Worm (Caenorhabditis elegans) whole organism, L2 larva: Measurements from ENCODE around the gene anoh-2.

Source experiments
- aly-2 ChIP-seq: fragments of 150-350 bp; optimal IDR thresholded peaks from 2 replicates; lab custom pipeline; 2014; ENCODE audit warnings: missing biosample characterization, missing genetic modification characterization
- nhr-12 ChIP-seq: fragments of 150-350 bp; optimal IDR thresholded peaks from 2 replicates; lab custom pipeline; 2014; ENCODE audit warnings: missing biosample characterization, missing genetic modification characterization
- nhr-21 ChIP-seq: fragments of 150-350 bp; optimal IDR thresholded peaks from 2 replicates; lab custom pipeline; 2014; ENCODE audit warnings: missing biosample characterization, missing genetic modification characterization
- nhr-25 ChIP-seq: fragments of 150-350 bp; sonication (generic microtip); optimal IDR thresholded peaks from 3 replicates; lab custom pipeline; 2014; ENCODE audit warnings: missing biosample characterization, missing genetic modification characterization
- skn-1 ChIP-seq: sonication (generic microtip); optimal IDR thresholded peaks from 2 replicates; lab custom pipeline; 2017; ENCODE audit warnings: missing biosample characterization, missing genetic modification characterization
- snpc-4 ChIP-seq: fragments of 150-350 bp; optimal IDR thresholded peaks from 2 replicates; lab custom pipeline; 2014; ENCODE audit warnings: missing biosample characterization, missing genetic modification characterization
- ztf-4 ChIP-seq: fragments of 150-350 bp; optimal IDR thresholded peaks from 2 replicates; lab custom pipeline; 2014; ENCODE audit warnings: missing biosample characterization, missing genetic modification characterization

ce11 chrIV:14621117-14621516 lies 37.0 kb upstream of the anoh-2 start:
- TF ChIP-seq ztf-4 (no peak), nhr-21 (peak; percentile 10), nhr-25 (tag; lab: Kevin White, UChicago) (no peak), aly-2 (no peak), nhr-12 (tag; lab: Kevin White, UChicago) (no peak), snpc-4 (tag; lab: Kevin White, UChicago) (no peak), skn-1 (tag; lab: Kevin White, UChicago) (no peak)
